Fruit fly (Drosophila melanogaster): ENCODE measurements around the gene SdicA.
A peak's percentile ranks its signal among the peaks of the same experiment; 100 is the strongest.
"Not testable (repeated sequence)": the region's sequence is repeated elsewhere in the genome, so short reads cannot be mapped to it uniquely, and the experiment has no call there.

SdicA gene

DNA sequence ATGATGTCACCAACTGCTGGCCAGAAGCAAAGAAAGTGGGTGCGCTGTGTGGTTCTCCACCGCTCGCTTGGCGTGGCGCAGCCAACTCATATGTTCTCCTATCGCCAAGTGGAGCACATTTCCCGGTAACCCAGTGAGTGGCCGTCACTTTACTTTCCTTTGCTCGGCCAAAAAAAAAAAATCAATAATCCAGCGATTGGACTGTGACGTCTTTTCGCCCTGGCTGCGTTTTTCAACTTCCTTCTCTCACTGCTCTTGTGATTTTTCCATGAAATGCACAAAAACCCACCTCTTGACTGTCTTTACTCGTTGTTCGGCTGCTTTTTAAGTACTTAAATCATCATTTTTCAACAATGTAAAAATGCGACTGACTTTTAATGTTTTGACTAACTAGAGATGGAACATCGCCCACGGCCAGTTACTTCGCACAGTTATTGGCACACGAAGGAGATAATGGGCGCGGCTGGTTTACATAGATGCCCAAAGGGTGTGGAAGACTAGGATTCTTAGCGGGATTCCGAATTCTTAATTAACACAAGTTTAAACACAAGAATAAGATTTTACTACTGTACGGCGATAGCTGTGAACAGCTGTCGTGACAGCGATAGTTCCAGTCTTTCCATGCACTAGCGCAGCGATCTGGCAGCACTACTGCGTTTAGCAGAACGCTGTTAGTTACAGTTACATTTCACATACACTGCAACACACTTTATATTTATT lies 34.2 kb upstream of the SdicA start, which contains the start of gene sw (continued):
- peak; percentile 53 for TF ChIP-seq CG10366 (GFP tag; IDR thresholded peaks at IDR 0.05)
- no peak for TF ChIP-seq fd102C (GFP tag; optimal IDR thresholded peaks at IDR 0.05)
- no peak for TF ChIP-seq kah (GFP tag; optimal IDR thresholded peaks at IDR 0.05)
- TF ChIP-seq CG10543 (GFP tag; optimal IDR thresholded peaks at IDR 0.05): peak; percentile 55
- no peak for TF ChIP-seq tap (tag; optimal IDR thresholded peaks at IDR 0.05)
- no peak for TF ChIP-seq HmgD (GFP tag; optimal IDR thresholded peaks at IDR 0.05)
- TF ChIP-seq grn (GFP tag; optimal IDR thresholded peaks at IDR 0.05): no peak
- TF ChIP-seq wor (GFP tag; IDR thresholded peaks at IDR 0.05): no peak
- peak; percentile 76 for TF ChIP-seq CG12769 (tag; optimal IDR thresholded peaks at IDR 0.05)
- TF ChIP-seq pzg (GFP tag; optimal IDR thresholded peaks at IDR 0.05): peak; percentile 64
- TF ChIP-seq psq (GFP tag; optimal IDR thresholded peaks at IDR 0.05): peak; percentile 16
- TF ChIP-seq unc-4 (GFP tag; IDR thresholded peaks at IDR 0.05; ENCODE audit: partially characterized antibody): peak; percentile 90

DNA sequence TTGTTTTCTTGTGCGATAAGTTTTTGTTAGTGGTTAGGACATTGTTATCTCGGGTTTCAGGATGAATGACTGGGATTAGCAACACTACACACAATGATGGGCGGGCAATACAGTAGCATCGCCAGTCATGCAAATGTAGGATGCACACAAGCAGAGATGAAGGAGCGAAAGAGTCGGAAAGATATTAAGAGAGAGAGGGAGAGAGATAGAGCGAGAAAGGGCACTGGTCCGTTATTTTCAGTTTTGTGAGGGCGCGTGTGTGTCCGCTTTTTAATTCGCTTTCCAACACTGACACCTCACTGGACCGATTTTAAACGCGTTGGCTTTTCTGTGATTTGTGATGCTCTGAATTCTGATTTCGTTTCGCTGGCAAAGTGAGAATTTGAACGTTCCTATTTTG lies 29.9 kb upstream of the SdicA start:
- TF ChIP-seq CG8478 (optimal IDR thresholded peaks at IDR 0.05) (peak; percentile 64), CG6175 (GFP tag; IDR thresholded peaks at IDR 0.05) (no peak), CG15479 (GFP tag; optimal IDR thresholded peaks at IDR 0.05) (peak; percentile 15), Fer3 (tag; optimal IDR thresholded peaks at IDR 0.05) (no peak), CG15269 (tag; optimal IDR thresholded peaks at IDR 0.05) (no peak), Myb (GFP tag; optimal IDR thresholded peaks at IDR 0.05) (no peak), stwl (tag; optimal IDR thresholded peaks at IDR 0.05) (peak; percentile 86), CG10267 (tag; optimal IDR thresholded peaks at IDR 0.05) (peak; percentile 6), CG1832 (GFP tag; optimal IDR thresholded peaks at IDR 0.05) (peak; percentile 53), Nf-YC (tag; optimal IDR thresholded peaks at IDR 0.05) (no peak), CG18599 (GFP tag; optimal IDR thresholded peaks at IDR 0.05) (no peak), CG11398 (GFP tag; optimal IDR thresholded peaks at IDR 0.05) (no peak), dpn (GFP tag; optimal IDR thresholded peaks at IDR 0.05) (no peak), tll (GFP tag; optimal IDR thresholded peaks at IDR 0.05) (peak in 1 of 2 experiments; percentile 52), CG6791 (GFP tag; IDR thresholded peaks at IDR 0.05; ENCODE audit: partially characterized antibody) (no peak), CG32772 (GFP tag; IDR thresholded peaks at IDR 0.05) (no peak)

DNA sequence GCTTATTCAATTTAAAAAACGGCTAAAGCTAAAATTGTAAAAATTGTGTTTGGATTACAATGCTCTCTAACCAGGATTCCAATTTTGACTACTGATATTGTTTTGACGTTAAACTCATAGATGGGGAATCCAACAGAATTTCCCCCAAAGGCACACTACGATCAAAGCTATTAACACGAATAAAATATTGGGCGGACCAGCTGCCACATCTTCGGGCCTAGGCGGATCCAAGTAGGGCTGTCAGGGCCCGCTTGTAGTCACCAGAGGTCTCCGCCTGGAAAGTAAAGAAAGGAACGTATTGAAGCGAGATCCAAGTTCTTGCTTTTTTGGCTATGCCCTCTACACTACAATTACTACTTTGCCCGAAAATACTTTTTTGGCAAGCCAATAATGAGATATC lies 23.2 kb upstream of the SdicA start, which contains the start of gene Sdic4:
Sdic4 (minus strand) TSS at position 101 of the 400 bp plus-strand sequence.
- not testable (repeated sequence) for TF ChIP-seq D19A (tag; optimal IDR thresholded peaks at IDR 0.05); slp2 (GFP tag; optimal IDR thresholded peaks at IDR 0.05); gce (GFP tag; IDR thresholded peaks at IDR 0.05)

DNA sequence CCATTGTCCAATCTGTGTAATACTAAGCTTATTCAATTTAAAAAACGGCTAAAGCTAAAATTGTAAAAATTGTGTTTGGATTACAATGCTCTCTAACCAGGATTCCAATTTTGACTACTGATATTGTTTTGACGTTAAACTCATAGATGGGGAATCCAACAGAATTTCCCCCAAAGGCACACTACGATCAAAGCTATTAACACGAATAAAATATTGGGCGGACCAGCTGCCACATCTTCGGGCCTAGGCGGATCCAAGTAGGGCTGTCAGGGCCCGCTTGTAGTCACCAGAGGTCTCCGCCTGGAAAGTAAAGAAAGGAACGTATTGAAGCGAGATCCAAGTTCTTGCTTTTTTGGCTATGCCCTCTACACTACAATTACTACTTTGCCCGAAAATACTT lies 15.4 kb upstream of the SdicA start, which contains the start of gene SdicC:
SdicC (minus strand) TSS at position 101 of the 400 bp plus-strand sequence.
- TF ChIP-seq Vsx1 (GFP tag; optimal IDR thresholded peaks at IDR 0.05); eve (GFP tag; optimal IDR thresholded peaks at IDR 0.05); CG34422 (GFP tag; IDR thresholded peaks at IDR 0.05): not testable (repeated sequence)

Measured in whole organism, embryonic.